Fruit fly (Drosophila melanogaster): Measurements from ENCODE around the gene spn-A.

DNA sequence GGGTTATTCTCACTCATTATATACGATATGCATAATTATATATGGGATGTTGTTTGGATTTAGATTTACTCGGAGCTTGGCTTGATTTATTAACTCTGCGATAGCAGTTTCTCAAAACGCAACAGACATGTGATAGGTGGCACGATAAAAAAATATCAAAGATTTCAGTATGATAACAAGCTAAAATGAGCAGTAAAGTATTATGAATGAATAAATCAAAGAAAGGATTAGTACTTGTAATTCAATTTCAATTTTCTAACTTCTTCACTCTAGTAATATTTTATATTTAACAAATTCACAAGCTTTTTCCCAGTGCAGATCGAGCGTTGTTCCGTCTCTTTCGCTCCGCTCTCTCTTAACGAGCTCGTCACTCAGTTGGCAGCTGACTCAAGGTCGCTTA, 28.3 kb upstream of the spn-A start:
- TF ChIP-seq CTCF (optimal IDR thresholded peaks at IDR 0.05) (no peak), CG8478 (optimal IDR thresholded peaks at IDR 0.05) (no peak)
